Worm (Caenorhabditis elegans) whole organism, young adult: ENCODE data around the gene clec-123.

Experiments used
- ama-1 ChIP-seq, 3 experiments: fragments of 150-350 bp in 1 of 3; sonication (generic microtip) in 2 of 3; optimal IDR thresholded peaks; 2 replicates each; lab custom pipeline; 2014 to 2018; ENCODE audit warnings: missing biosample characterization in 2 of 3, missing genetic modification characterization in 2 of 3, missing genetic modification reagents in 2 of 3
- aptf-2 ChIP-seq: fragments of 200-800 bp; sonication (Bioruptor generic); conservative IDR thresholded peaks from 2 replicates; pipeline ENCODE4 v1.3.6; 2022; ENCODE audit warnings: missing genetic modification reagents, missing genetic modification characterization, missing compliant biosample characterization
- unc-62 ChIP-seq: fragments of 150-350 bp; optimal IDR thresholded peaks from 2 replicates; lab custom pipeline; 2014; ENCODE audit warnings: missing biosample characterization, missing genetic modification reagents, missing genetic modification characterization

ce11 chrII:3113934-3114333, at the start of gene clec-123:
- TF ChIP-seq aptf-2 (GFP tag; lab: Robert Waterston, UW) (no peak), unc-62 (GFP tag; lab: Kevin White, UChicago) (no peak), ama-1 (optimal IDR thresholded peaks at IDR 0.05; lab: Kevin White, UChicago) (no peak), ama-1 (GFP tag; optimal IDR thresholded peaks at IDR 0.05; lab: Kevin White, UChicago) (no peak)
